Worm (Caenorhabditis elegans) whole organism, mixed stage, embryonic: ENCODE data around the gene T28A8.2.

Experiments
- drap-1 ChIP-seq: fragments of 200-800 bp; sonication (Bioruptor generic); optimal IDR thresholded peaks from 3 replicates; lab custom pipeline; 2018; ENCODE audit warnings: mild to moderate bottlenecking, missing genetic modification characterization, missing compliant biosample characterization
- elt-1 ChIP-seq: sonication (generic microtip); optimal IDR thresholded peaks from 2 replicates; lab custom pipeline; 2017; ENCODE audit warnings: missing genetic modification characterization, mild to moderate bottlenecking, missing compliant biosample characterization, antibody characterized with exemption, moderate library complexity, borderline replicate concordance; ENCODE audit not compliant: insufficient read depth
- lin-13 ChIP-seq: fragments of 150-350 bp; optimal IDR thresholded peaks from 2 replicates; lab custom pipeline; 2014; ENCODE audit warnings: missing biosample characterization, missing genetic modification characterization
- lsy-2 ChIP-seq: fragments of 150-350 bp; optimal IDR thresholded peaks from 2 replicates; lab custom pipeline; 2014; ENCODE audit warnings: missing biosample characterization, missing genetic modification characterization
- nhr-12 ChIP-seq: fragments of 150-350 bp; optimal IDR thresholded peaks from 2 replicates; lab custom pipeline; 2014; ENCODE audit warnings: missing biosample characterization, missing genetic modification characterization
- nhr-2 ChIP-seq: fragments of 150-350 bp; optimal IDR thresholded peaks from 2 replicates; lab custom pipeline; 2014; ENCODE audit warnings: missing biosample characterization, missing genetic modification characterization
- nhr-237 ChIP-seq: fragments of 150-350 bp; optimal IDR thresholded peaks from 2 replicates; lab custom pipeline; 2014; ENCODE audit warnings: missing biosample characterization, missing genetic modification characterization
- pha-4 ChIP-seq: fragments of 150-350 bp; optimal IDR thresholded peaks from 2 replicates; lab custom pipeline; 2018; ENCODE audit warnings: missing biosample characterization, missing genetic modification reagents, missing genetic modification characterization
- sptf-1 ChIP-seq: sonication (generic microtip); optimal IDR thresholded peaks from 2 replicates; lab custom pipeline; 2017; ENCODE audit warnings: mild to moderate bottlenecking, missing genetic modification characterization, moderate library complexity, missing compliant biosample characterization
- unc-62 ChIP-seq: fragments of 150-350 bp; optimal IDR thresholded peaks from 2 replicates; lab custom pipeline; 2014; ENCODE audit warnings: missing biosample characterization, missing genetic modification reagents, missing genetic modification characterization

DNA sequence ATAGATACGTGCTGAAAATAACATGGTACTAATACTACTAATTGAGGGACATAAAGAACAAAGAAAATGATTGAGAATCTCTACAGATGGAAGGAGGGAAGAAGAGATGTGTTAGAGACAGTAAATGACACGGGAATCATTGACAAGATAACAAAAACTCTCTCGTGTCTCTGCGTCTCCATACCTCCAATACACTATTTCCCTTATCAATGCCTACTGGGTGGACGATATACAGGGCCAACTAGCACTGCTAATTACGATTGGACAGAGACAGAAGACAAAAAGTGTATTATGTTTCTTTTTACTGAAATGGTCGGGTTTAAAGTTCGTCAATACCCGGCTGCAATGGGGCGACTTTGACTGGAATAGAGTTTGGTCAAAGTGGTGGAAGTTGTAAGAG lies 49.1 kb upstream of the T28A8.2 start:
- no peak for TF ChIP-seq nhr-2 (tag; lab: Kevin White, UChicago)
- TF ChIP-seq unc-62 (GFP tag; lab: Kevin White, UChicago): no peak
- TF ChIP-seq lsy-2: no peak
- no peak for TF ChIP-seq sptf-1 (tag; lab: Kevin White, UChicago)
- no peak for TF ChIP-seq elt-1 (tag; lab: Kevin White, UChicago)
- no peak for TF ChIP-seq lin-13 (tag; lab: Kevin White, UChicago)
- TF ChIP-seq pha-4 (tag; lab: Kevin White, UChicago): no peak
- no peak for TF ChIP-seq nhr-12 (tag; lab: Kevin White, UChicago)
- TF ChIP-seq nhr-237 (tag; lab: Kevin White, UChicago): no peak
- TF ChIP-seq drap-1: no peak
